Worm (Caenorhabditis elegans): ENCODE measurements around the gene nhr-34.

The nhr-34 gene

ce11 chrIV:9654017-9654416 lies 21.5 kb downstream of the nhr-34 start, which contains the start of gene F58G6.7:
TSS of gene F58G6.7 (plus strand) at chrIV:9654317.
- TF ChIP-seq mab-5 (tag; optimal IDR thresholded peaks at IDR 0.05) (no peak), blmp-1 (tag; optimal IDR thresholded peaks at IDR 0.05; ENCODE audit: insufficient read depth) (no peak)

DNA sequence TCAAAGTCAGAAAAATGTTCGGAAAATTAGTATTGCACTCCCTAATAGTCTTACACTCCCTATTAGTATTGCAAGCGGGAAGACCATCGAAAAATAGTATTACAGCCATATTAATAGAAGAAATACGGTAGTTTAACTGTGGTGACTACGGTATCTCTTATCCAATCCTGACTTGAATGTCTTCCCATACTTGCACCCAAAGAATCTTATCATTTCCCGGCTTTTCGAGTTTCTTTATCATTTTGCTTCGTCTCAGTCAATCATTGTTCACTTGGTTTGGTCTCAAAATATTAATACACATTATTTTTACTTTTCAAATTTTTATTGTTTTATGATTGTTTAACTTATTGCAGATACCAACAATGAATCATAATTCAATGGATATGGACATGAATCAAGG lies 22.3 kb downstream of the nhr-34 start, which contains the start of gene F58G6.3:
F58G6.3 (plus strand) TSS at position 352 of the 400 bp plus-strand sequence.
- TF ChIP-seq nhr-25 (tag; optimal IDR thresholded peaks at IDR 0.05) (no peak), unc-39 (tag; optimal IDR thresholded peaks at IDR 0.05) (no peak), lsy-2 (tag; optimal IDR thresholded peaks at IDR 0.05) (peak in 1 of 2 experiments; percentile 5)

DNA sequence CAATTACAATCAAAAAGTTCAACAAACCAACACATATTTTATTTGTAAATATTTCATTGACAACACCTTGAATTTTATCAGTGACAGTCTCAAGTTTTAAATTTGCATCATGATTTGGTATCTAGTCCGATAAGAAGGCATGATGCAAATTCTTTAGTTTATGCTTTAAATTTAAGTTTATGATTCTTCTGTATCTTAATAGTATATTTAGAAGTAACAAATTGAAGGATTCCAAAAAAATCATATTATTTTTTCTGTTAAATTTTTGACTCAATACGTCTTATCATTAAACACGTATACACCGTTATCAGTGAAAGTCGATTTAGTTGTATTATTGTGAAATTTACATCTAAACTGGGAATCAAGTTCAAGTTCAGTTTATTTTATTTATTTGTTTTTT lies 24.2 kb downstream of the nhr-34 start, which contains the start of gene chca-1:
chca-1 (plus strand) TSS at position 161 of the 400 bp plus-strand sequence.
- peak; percentile 34 for TF ChIP-seq sma-9 (GFP tag; optimal IDR thresholded peaks at IDR 0.05)
- no peak for TF ChIP-seq sma-9 (tag; optimal IDR thresholded peaks at IDR 0.05)
- no peak for TF ChIP-seq nhr-23 (tag; optimal IDR thresholded peaks at IDR 0.05)
- no peak for TF ChIP-seq zag-1 (tag; optimal IDR thresholded peaks at IDR 0.05)
- TF ChIP-seq mbf-1 (tag; optimal IDR thresholded peaks at IDR 0.05): no peak
- peak; percentile 75 for TF ChIP-seq nhr-129 (tag; optimal IDR thresholded peaks at IDR 0.05)
- no peak for TF ChIP-seq nhr-237 (tag; optimal IDR thresholded peaks at IDR 0.05)
- TF ChIP-seq lsy-2 (tag; optimal IDR thresholded peaks at IDR 0.05): peak in 1 of 2 experiments; percentile 53
- no peak for TF ChIP-seq snpc-4 (tag; optimal IDR thresholded peaks at IDR 0.05)
- no peak for TF ChIP-seq ama-1 (optimal IDR thresholded peaks at IDR 0.05)
- TF ChIP-seq nhr-77 (tag; optimal IDR thresholded peaks at IDR 0.05): no peak
- TF ChIP-seq nhr-25 (tag; optimal IDR thresholded peaks at IDR 0.05): no peak
- no peak for TF ChIP-seq nhr-21 (tag; optimal IDR thresholded peaks at IDR 0.05)
- TF ChIP-seq fos-1 (tag; optimal IDR thresholded peaks at IDR 0.05): peak; percentile 93
- no peak for TF ChIP-seq C34F6.9 (tag; optimal IDR thresholded peaks at IDR 0.05)
- peak; percentile 79 for TF ChIP-seq crh-2 (tag; optimal IDR thresholded peaks at IDR 0.05)
- TF ChIP-seq nhr-6 (tag; optimal IDR thresholded peaks at IDR 0.05): no peak

DNA sequence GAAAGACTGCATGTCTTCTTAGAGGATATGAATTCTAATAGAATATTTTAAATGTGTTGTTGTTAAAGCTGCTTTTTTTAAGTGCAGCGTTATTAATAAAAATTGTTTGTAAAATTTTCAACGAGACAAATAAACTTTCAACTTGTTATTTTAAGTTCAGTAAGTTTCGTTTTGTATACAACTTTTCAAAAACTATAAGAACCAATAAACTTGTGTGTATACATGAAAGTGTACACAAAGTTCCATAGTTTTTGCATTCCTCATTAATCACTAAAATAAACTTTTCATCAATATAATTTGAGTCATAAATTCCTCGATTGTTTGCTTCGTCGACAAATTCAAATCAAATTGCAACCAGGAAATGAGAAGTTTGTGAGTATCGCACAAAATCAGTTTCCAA lies 26.8 kb downstream of the nhr-34 start, which contains the start of gene srm-3:
srm-3 (plus strand) TSS at position 301 of the 400 bp plus-strand sequence.
- TF ChIP-seq unc-55 (GFP tag; optimal IDR thresholded peaks at IDR 0.05) (no peak), blmp-1 (tag; optimal IDR thresholded peaks at IDR 0.05; ENCODE audit: insufficient read depth) (no peak), unc-39 (tag; optimal IDR thresholded peaks at IDR 0.05) (no peak), mbf-1 (tag; optimal IDR thresholded peaks at IDR 0.05) (no peak), alr-1 (tag; optimal IDR thresholded peaks at IDR 0.05) (no peak), snpc-4 (tag; optimal IDR thresholded peaks at IDR 0.05) (no peak), nhr-23 (tag; optimal IDR thresholded peaks at IDR 0.05) (no peak), sem-4 (tag; optimal IDR thresholded peaks at IDR 0.05) (no peak), lin-13 (GFP tag; optimal IDR thresholded peaks at IDR 0.05) (no peak), Y55F3AM.14 (GFP tag; optimal IDR thresholded peaks at IDR 0.05) (no peak), lin-39 (tag; optimal IDR thresholded peaks at IDR 0.05) (no peak), mdl-1 (tag; optimal IDR thresholded peaks at IDR 0.05) (no peak), F13H6.1 (tag; optimal IDR thresholded peaks at IDR 0.05) (no peak), C34F6.9 (tag; optimal IDR thresholded peaks at IDR 0.05) (no peak), gmeb-1 (tag; optimal IDR thresholded peaks at IDR 0.05) (no peak), peb-1 (tag; optimal IDR thresholded peaks at IDR 0.05) (no peak)

- TF ChIP-seq unc-55 (GFP tag; optimal IDR thresholded peaks at IDR 0.05) (peak; percentile 48), lin-39 (tag; optimal IDR thresholded peaks at IDR 0.05) (no peak), ZK546.5 (tag; optimal IDR thresholded peaks at IDR 0.05) (no peak), F13H6.1 (tag; optimal IDR thresholded peaks at IDR 0.05) (peak; percentile 42), lin-11 (tag; optimal IDR thresholded peaks at IDR 0.05) (no peak), sma-9 (GFP tag; optimal IDR thresholded peaks at IDR 0.05) (peak; percentile 51), sma-9 (tag; optimal IDR thresholded peaks at IDR 0.05) (no peak), blmp-1 (tag; optimal IDR thresholded peaks at IDR 0.05; ENCODE audit: insufficient read depth) (peak; percentile 50), lsy-2 (tag; optimal IDR thresholded peaks at IDR 0.05) (peak in 1 of 2 experiments; percentile 41), mdl-1 (tag; optimal IDR thresholded peaks at IDR 0.05) (no peak), sma-3 (GFP tag; optimal IDR thresholded peaks at IDR 0.05) (peak; percentile 1), nhr-129 (tag; optimal IDR thresholded peaks at IDR 0.05) (peak; percentile 31), unc-39 (tag; optimal IDR thresholded peaks at IDR 0.05) (no peak), crh-2 (tag; optimal IDR thresholded peaks at IDR 0.05) (peak; percentile 78), peb-1 (tag; optimal IDR thresholded peaks at IDR 0.05) (no peak), nhr-21 (tag; optimal IDR thresholded peaks at IDR 0.05) (peak; percentile 2), fos-1 (tag; optimal IDR thresholded peaks at IDR 0.05) (peak; percentile 54), ceh-16 (tag; optimal IDR thresholded peaks at IDR 0.05) (no peak), nhr-77 (tag; optimal IDR thresholded peaks at IDR 0.05) (no peak), C34F6.9 (tag; optimal IDR thresholded peaks at IDR 0.05) (peak; percentile 81)
Measured at ce11 chrIV:9647789-9648361, 27.6 kb downstream of the nhr-34 start, which contains the start of gene amph-1. TSS of gene amph-1 (minus strand) at chrIV:9647873.
